Worm (Caenorhabditis elegans) whole organism, young adult: ENCODE results near the gene actl-1.

Experiments
- D2030.7 ChIP-seq: fragments of 200-800 bp; sonication (Bioruptor generic); IDR thresholded peaks from 2 replicates; pipeline ENCODE4 v1.3.6; 2022; ENCODE audit warnings: missing genetic modification reagents, missing genetic modification characterization, missing compliant biosample characterization
- F37B4.10 ChIP-seq: fragments of 200-800 bp; sonication (Bioruptor generic); IDR thresholded peaks from 2 replicates; pipeline ENCODE4 v1.3.6; 2022; ENCODE audit warnings: missing genetic modification characterization, missing compliant biosample characterization
- F39B2.1 ChIP-seq: fragments of 200-800 bp; sonication (Bioruptor generic); IDR thresholded peaks from 2 replicates; pipeline ENCODE4 v1.3.6; 2022; ENCODE audit warnings: missing genetic modification reagents, missing genetic modification characterization, missing compliant biosample characterization
- F52B5.7 ChIP-seq: sonication (generic microtip); optimal IDR thresholded peaks from 2 replicates; lab custom pipeline; 2016; ENCODE audit warnings: mild to moderate bottlenecking, missing genetic modification characterization, missing compliant biosample characterization
- F57A8.1 ChIP-seq: fragments of 200-800 bp; sonication (Bioruptor generic); optimal IDR thresholded peaks from 2 replicates; lab custom pipeline; 2018; ENCODE audit warnings: mild to moderate bottlenecking, missing genetic modification characterization, moderate library complexity, missing compliant biosample characterization
- T07F8.4 ChIP-seq: sonication (generic microtip); optimal IDR thresholded peaks from 2 replicates; lab custom pipeline; 2016; ENCODE audit warnings: mild to moderate bottlenecking, missing genetic modification characterization, moderate library complexity, missing compliant biosample characterization
- Y53F4B.3 ChIP-seq: fragments of 200-800 bp; sonication (Bioruptor generic); IDR thresholded peaks from 2 replicates; pipeline ENCODE4 v1.3.6; 2022; ENCODE audit warnings: missing genetic modification reagents, missing genetic modification characterization, missing compliant biosample characterization
- akir-1 ChIP-seq: fragments of 200-800 bp; sonication (Bioruptor generic); optimal IDR thresholded peaks from 2 replicates; lab custom pipeline; 2018; ENCODE audit warnings: mild to moderate bottlenecking, missing genetic modification characterization, moderate library complexity, missing compliant biosample characterization
- atf-7 ChIP-seq: sonication (generic microtip); optimal IDR thresholded peaks from 2 replicates; lab custom pipeline; 2017; ENCODE audit warnings: mild to moderate bottlenecking, missing genetic modification characterization, missing compliant biosample characterization
- attf-3 ChIP-seq: fragments of 200-800 bp; sonication (Bioruptor generic); conservative IDR thresholded peaks from 2 replicates; pipeline ENCODE4 v1.3.6; 2022; ENCODE audit warnings: missing genetic modification reagents, missing genetic modification characterization, missing compliant biosample characterization
- attf-6 ChIP-seq: fragments of 200-800 bp; sonication (Bioruptor generic); IDR thresholded peaks from 2 replicates; pipeline ENCODE4 v1.3.6; 2022; ENCODE audit warnings: missing genetic modification reagents, missing genetic modification characterization, missing compliant biosample characterization
- ccch-3 ChIP-seq: fragments of 200-800 bp; sonication (Bioruptor generic); optimal IDR thresholded peaks from 2 replicates; lab custom pipeline; 2018; ENCODE audit warnings: mild to moderate bottlenecking, missing genetic modification characterization, missing compliant biosample characterization
- cebp-1 ChIP-seq, 2 experiments: fragments of 200-800 bp in 1 of 2; sonication (Bioruptor generic) in 1 of 2; sonication (generic microtip) in 1 of 2; IDR thresholded peaks in 1 of 2; optimal IDR thresholded peaks in 1 of 2; 2 replicates each; pipeline versions ENCODE4 v1.3.6 to Lab custom; 2017 to 2022; ENCODE audit warnings: missing compliant biosample characterization in 2 of 2, missing genetic modification characterization in 2 of 2, mild to moderate bottlenecking in 1 of 2, missing genetic modification reagents in 1 of 2, moderate library complexity in 1 of 2
- ceh-27 ChIP-seq: fragments of 200-800 bp; sonication (Bioruptor generic); optimal IDR thresholded peaks from 2 replicates; lab custom pipeline; 2018; ENCODE audit warnings: mild to moderate bottlenecking, missing genetic modification characterization, moderate library complexity, missing compliant biosample characterization
- ceh-40 ChIP-seq: fragments of 200-800 bp; sonication (Bioruptor generic); IDR thresholded peaks from 2 replicates; pipeline ENCODE4 v1.3.6; 2022; ENCODE audit warnings: missing genetic modification characterization, missing compliant biosample characterization
- ceh-91 ChIP-seq: fragments of 200-800 bp; sonication (Bioruptor generic); IDR thresholded peaks from 2 replicates; pipeline ENCODE4 v1.3.6; 2022; ENCODE audit warnings: missing genetic modification reagents, missing genetic modification characterization, missing compliant biosample characterization
- chd-7 ChIP-seq: sonication (generic microtip); optimal IDR thresholded peaks from 2 replicates; lab custom pipeline; 2016; ENCODE audit warnings: mild to moderate bottlenecking, missing genetic modification characterization, moderate library complexity, missing compliant biosample characterization
- dpff-1 ChIP-seq: sonication (generic microtip); optimal IDR thresholded peaks from 2 replicates; lab custom pipeline; 2017; ENCODE audit warnings: mild to moderate bottlenecking, missing genetic modification characterization, missing compliant biosample characterization
- egl-44 ChIP-seq: fragments of 200-800 bp; sonication (Bioruptor generic); IDR thresholded peaks from 2 replicates; pipeline ENCODE4 v1.3.6; 2022; ENCODE audit warnings: missing genetic modification reagents, missing genetic modification characterization, missing compliant biosample characterization
- ekl-4 ChIP-seq: fragments of 200-800 bp; sonication (Bioruptor generic); IDR thresholded peaks from 2 replicates; pipeline ENCODE4 v1.3.6; 2022; ENCODE audit warnings: missing genetic modification reagents, missing genetic modification characterization, missing compliant biosample characterization
- ets-4 ChIP-seq: fragments of 200-800 bp; sonication (Bioruptor generic); optimal IDR thresholded peaks from 2 replicates; lab custom pipeline; 2018; ENCODE audit warnings: mild to moderate bottlenecking, missing genetic modification characterization, missing compliant biosample characterization
- hlh-12 ChIP-seq: sonication (generic microtip); optimal IDR thresholded peaks from 2 replicates; lab custom pipeline; 2016; ENCODE audit warnings: missing genetic modification characterization, missing compliant biosample characterization
- hsf-1 ChIP-seq: fragments of 200-800 bp; sonication (Bioruptor generic); IDR thresholded peaks from 2 replicates; pipeline ENCODE4 v1.3.6; 2022; ENCODE audit warnings: missing genetic modification reagents, missing genetic modification characterization, missing compliant biosample characterization
- lin-40 ChIP-seq: sonication (generic microtip); optimal IDR thresholded peaks from 2 replicates; lab custom pipeline; 2016; ENCODE audit warnings: missing genetic modification characterization, mild to moderate bottlenecking, missing compliant biosample characterization, missing genotype, missing genetic modification reagents
- lsl-1 ChIP-seq: fragments of 200-800 bp; sonication (Bioruptor generic); optimal IDR thresholded peaks from 2 replicates; lab custom pipeline; 2018; ENCODE audit warnings: mild to moderate bottlenecking, missing genetic modification characterization, moderate library complexity, missing compliant biosample characterization
- lsy-27 ChIP-seq: sonication (generic microtip); optimal IDR thresholded peaks from 2 replicates; lab custom pipeline; 2017; ENCODE audit warnings: missing genetic modification characterization, mild to moderate bottlenecking, missing compliant biosample characterization, antibody characterized with exemption, missing genotype, borderline replicate concordance; ENCODE audit not compliant: insufficient read depth
- madf-10 ChIP-seq: sonication (generic microtip); optimal IDR thresholded peaks from 2 replicates; lab custom pipeline; 2016; ENCODE audit warnings: mild to moderate bottlenecking, missing genetic modification characterization, missing compliant biosample characterization
- madf-3 ChIP-seq: fragments of 200-800 bp; sonication (Bioruptor generic); IDR thresholded peaks from 2 replicates; pipeline ENCODE4 v1.3.6; 2022; ENCODE audit warnings: missing genetic modification reagents, missing genetic modification characterization, missing compliant biosample characterization
- mel-28 ChIP-seq: sonication (generic microtip); optimal IDR thresholded peaks from 2 replicates; lab custom pipeline; 2016; ENCODE audit warnings: borderline replicate concordance, mild to moderate bottlenecking, missing genetic modification characterization, missing compliant biosample characterization
- nfya-2 ChIP-seq: fragments of 200-800 bp; sonication (Bioruptor generic); IDR thresholded peaks from 2 replicates; pipeline ENCODE4 v1.3.6; 2022; ENCODE audit warnings: missing genetic modification reagents, missing genetic modification characterization, missing compliant biosample characterization
- nfyb-1 ChIP-seq: fragments of 200-800 bp; sonication (Bioruptor generic); IDR thresholded peaks from 2 replicates; pipeline ENCODE4 v1.3.6; 2022; ENCODE audit warnings: missing genetic modification reagents, missing genetic modification characterization, missing compliant biosample characterization
- nhr-120 ChIP-seq: fragments of 200-800 bp; sonication (Bioruptor generic); IDR thresholded peaks from 2 replicates; pipeline ENCODE4 v1.3.6; 2022; ENCODE audit warnings: missing genetic modification characterization, missing compliant biosample characterization
- nhr-80 ChIP-seq: sonication (generic microtip); optimal IDR thresholded peaks from 2 replicates; lab custom pipeline; 2016; ENCODE audit warnings: missing genetic modification characterization, missing compliant biosample characterization
- pbrm-1 ChIP-seq: fragments of 200-800 bp; sonication (Bioruptor generic); IDR thresholded peaks from 2 replicates; pipeline ENCODE4 v1.3.6; 2022; ENCODE audit warnings: missing genetic modification reagents, missing genetic modification characterization, missing compliant biosample characterization
- rcor-1 ChIP-seq: fragments of 200-800 bp; sonication (Bioruptor generic); IDR thresholded peaks from 2 replicates; pipeline ENCODE4 v1.3.6; 2022; ENCODE audit warnings: missing genetic modification reagents, missing genetic modification characterization, missing compliant biosample characterization
- repo-1 ChIP-seq: sonication (generic microtip); optimal IDR thresholded peaks from 2 replicates; lab custom pipeline; 2017; ENCODE audit warnings: mild to moderate bottlenecking, missing genetic modification characterization, missing compliant biosample characterization
- snpc-1.3 ChIP-seq: sonication (generic microtip); optimal IDR thresholded peaks from 2 replicates; lab custom pipeline; 2017; ENCODE audit warnings: missing genetic modification characterization, mild to moderate bottlenecking, missing compliant biosample characterization, antibody characterized with exemption, moderate library complexity, missing genotype, missing genetic modification reagents; ENCODE audit not compliant: insufficient read depth
- somi-1 ChIP-seq: fragments of 200-800 bp; sonication (Bioruptor generic); optimal IDR thresholded peaks from 2 replicates; lab custom pipeline; 2018; ENCODE audit warnings: mild to moderate bottlenecking, missing genetic modification characterization, missing compliant biosample characterization
- tbp1 ChIP-seq: fragments of 200-800 bp; sonication (Bioruptor generic); optimal IDR thresholded peaks from 2 replicates; lab custom pipeline; 2018; ENCODE audit warnings: mild to moderate bottlenecking, missing genetic modification characterization, missing compliant biosample characterization
- tlf-1 ChIP-seq: fragments of 200-800 bp; sonication (Bioruptor generic); optimal IDR thresholded peaks from 2 replicates; lab custom pipeline; 2018; ENCODE audit warnings: mild to moderate bottlenecking, missing genetic modification characterization, missing compliant biosample characterization
- unc-130 ChIP-seq: sonication (generic microtip); optimal IDR thresholded peaks from 2 replicates; lab custom pipeline; 2016; ENCODE audit warnings: missing genetic modification reagents, missing genetic modification characterization, missing compliant biosample characterization
- unc-62 ChIP-seq: fragments of 150-350 bp; optimal IDR thresholded peaks from 2 replicates; lab custom pipeline; 2014; ENCODE audit warnings: missing biosample characterization, missing genetic modification reagents, missing genetic modification characterization
- xnd-1 ChIP-seq: sonication (generic microtip); optimal IDR thresholded peaks from 2 replicates; lab custom pipeline; 2016; ENCODE audit warnings: missing genotype, missing genetic modification reagents, missing genetic modification characterization, missing compliant biosample characterization
- zfh-2 ChIP-seq: fragments of 200-800 bp; sonication (Bioruptor generic); conservative IDR thresholded peaks from 2 replicates; pipeline ENCODE4 v1.3.6; 2022; ENCODE audit warnings: missing genetic modification reagents, missing genetic modification characterization, missing compliant biosample characterization
- ztf-26 ChIP-seq: sonication (generic microtip); optimal IDR thresholded peaks from 2 replicates; lab custom pipeline; 2017; ENCODE audit warnings: missing genetic modification characterization, missing compliant biosample characterization
- ztf-28 ChIP-seq: fragments of 200-800 bp; sonication (Bioruptor generic); IDR thresholded peaks from 2 replicates; pipeline ENCODE4 v1.3.6; 2022; ENCODE audit warnings: missing genetic modification reagents, missing genetic modification characterization, missing compliant biosample characterization
- ztf-3 ChIP-seq: fragments of 200-800 bp; sonication (Bioruptor generic); optimal IDR thresholded peaks from 2 replicates; lab custom pipeline; 2018; ENCODE audit warnings: mild to moderate bottlenecking, missing genetic modification characterization, missing compliant biosample characterization
- ztf-6 ChIP-seq: fragments of 200-800 bp; sonication (Bioruptor generic); IDR thresholded peaks from 2 replicates; pipeline ENCODE4 v1.3.6; 2022; ENCODE audit warnings: missing genetic modification reagents, missing genetic modification characterization, missing compliant biosample characterization

actl-1 gene

DNA sequence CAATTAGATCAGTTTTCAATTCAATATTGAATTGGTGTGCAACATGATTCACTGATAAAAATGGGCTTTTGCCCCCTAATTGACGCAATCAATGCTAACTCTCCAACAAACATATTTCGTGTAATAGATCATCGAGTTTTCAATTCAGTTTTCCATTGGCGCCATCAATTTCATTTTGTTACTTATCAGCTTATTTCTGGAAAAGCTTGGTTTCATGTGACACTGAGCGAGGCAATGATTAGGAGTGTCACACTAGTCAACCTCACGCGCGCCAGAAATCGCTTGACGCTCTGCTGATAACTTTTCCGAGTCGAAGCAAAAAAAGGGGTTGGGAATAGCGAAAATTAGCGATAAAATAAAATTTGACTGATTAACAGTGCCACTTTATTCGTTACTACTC, 18.9 kb upstream of the actl-1 start, which contains the start of gene ets-4:
ets-4 (plus strand) TSS at position 347 of the 400 bp plus-strand sequence.
- peak; percentile 96 for TF ChIP-seq nhr-80
- TF ChIP-seq F39B2.1 (GFP tag; lab: Robert Waterston, UW), result no peak
- TF ChIP-seq madf-10 (tag; lab: Kevin White, UChicago), result no peak
- TF ChIP-seq unc-130 (GFP tag; lab: Kevin White, UChicago), result no peak
- TF ChIP-seq ets-4 (GFP tag; lab: Kevin White, UChicago), result peak; percentile 97
- no peak for TF ChIP-seq D2030.7 (GFP tag; lab: Robert Waterston, UW)
- TF ChIP-seq attf-6, result no peak
- TF ChIP-seq unc-62, result peak; percentile 70
- TF ChIP-seq dpff-1 (tag; lab: Kevin White, UChicago), result no peak
- no peak for TF ChIP-seq xnd-1 (tag; lab: Kevin White, UChicago)
- no peak for TF ChIP-seq ztf-3 (GFP tag; lab: Kevin White, UChicago)
- no peak for TF ChIP-seq ztf-28
- no peak for TF ChIP-seq hsf-1
- TF ChIP-seq ccch-3 (GFP tag; lab: Kevin White, UChicago), result no peak
- no peak for TF ChIP-seq repo-1 (tag; lab: Kevin White, UChicago)
- TF ChIP-seq attf-3 (GFP tag; lab: Robert Waterston, UW), result no peak
- no peak for TF ChIP-seq mel-28 (tag; lab: Kevin White, UChicago)
- TF ChIP-seq nhr-120 (GFP tag; lab: Robert Waterston, UW), result no peak
- no peak for TF ChIP-seq ztf-6 (GFP tag; lab: Robert Waterston, UW)
- no peak for TF ChIP-seq ceh-91 (GFP tag; lab: Robert Waterston, UW)
- TF ChIP-seq nfya-2 (GFP tag; lab: Robert Waterston, UW), result no peak
- TF ChIP-seq lsl-1 (GFP tag; lab: Kevin White, UChicago), result no peak
- no peak for TF ChIP-seq madf-3 (GFP tag; lab: Robert Waterston, UW)
- no peak for TF ChIP-seq nfyb-1 (GFP tag; lab: Robert Waterston, UW)
- TF ChIP-seq lsy-27 (tag; lab: Kevin White, UChicago), result no peak
- no peak for TF ChIP-seq ceh-27 (GFP tag; lab: Kevin White, UChicago)
- TF ChIP-seq T07F8.4 (tag; lab: Kevin White, UChicago), result no peak
- TF ChIP-seq tbp1, result peak; percentile 5
- TF ChIP-seq ceh-40 (GFP tag; lab: Robert Waterston, UW), result no peak
- peak; percentile 47 for TF ChIP-seq tlf-1 (GFP tag; lab: Kevin White, UChicago)
- no peak for TF ChIP-seq atf-7 (tag; lab: Kevin White, UChicago)
- no peak for TF ChIP-seq chd-7 (tag; lab: Kevin White, UChicago)
- TF ChIP-seq snpc-1.3 (tag; lab: Kevin White, UChicago), result no peak
- TF ChIP-seq hlh-12 (tag; lab: Kevin White, UChicago), result no peak
- TF ChIP-seq Y53F4B.3 (GFP tag; lab: Robert Waterston, UW), result no peak
- TF ChIP-seq pbrm-1 (GFP tag; lab: Robert Waterston, UW), result no peak
- TF ChIP-seq ekl-4 (GFP tag; lab: Robert Waterston, UW), result no peak
- no peak for TF ChIP-seq rcor-1 (GFP tag; lab: Robert Waterston, UW)
- no peak for TF ChIP-seq akir-1 (GFP tag; lab: Kevin White, UChicago)
- TF ChIP-seq zfh-2 (GFP tag; lab: Robert Waterston, UW), result no peak
- TF ChIP-seq somi-1 (GFP tag; lab: Kevin White, UChicago), result no peak
- 0 out of 2 replicates have a peak, but pooled peaks have one; percentile 18 for TF ChIP-seq F37B4.10 (GFP tag; lab: Robert Waterston, UW)
- peak; percentile 18; the same call in 1 of the 2 replicates for TF ChIP-seq cebp-1 (GFP tag; IDR thresholded peaks at IDR 0.05; lab: Robert Waterston, UW)
- TF ChIP-seq cebp-1 (tag; optimal IDR thresholded peaks at IDR 0.05; lab: Kevin White, UChicago), result peak; percentile 62
- no peak for TF ChIP-seq lin-40 (tag; lab: Kevin White, UChicago)
- TF ChIP-seq ztf-26 (tag; lab: Kevin White, UChicago), result no peak
- 0 out of 2 replicates have a peak, but pooled peaks have one; percentile 34 for TF ChIP-seq egl-44 (GFP tag; lab: Robert Waterston, UW)
- no peak for TF ChIP-seq F52B5.7
- TF ChIP-seq F57A8.1 (GFP tag; lab: Kevin White, UChicago), result no peak
